Fruit fly (Drosophila melanogaster) Kc167 (cell line): ENCODE measurements around the gene CycD.

Experiments used
- Myc ChIP-seq: fragments of >200 bp; optimal IDR thresholded peaks from 2 replicates; lab custom pipeline; 2017; ENCODE audit warnings: missing external identifiers
- Sin3A ChIP-seq: fragments of >200 bp; optimal IDR thresholded peaks from 2 replicates; lab custom pipeline; 2018; ENCODE audit warnings: missing external identifiers
- h ChIP-seq: fragments of >200 bp; optimal IDR thresholded peaks from 3 replicates; lab custom pipeline; 2018; ENCODE audit warnings: missing external identifiers
- insv ChIP-seq: fragments of >200 bp; optimal IDR thresholded peaks from 3 replicates; lab custom pipeline; 2018; ENCODE audit warnings: missing external identifiers
- psq ChIP-seq: fragments of >200 bp; optimal IDR thresholded peaks from 2 replicates; lab custom pipeline; 2017; ENCODE audit warnings: missing external identifiers
- ttk ChIP-seq: sonication (Bioruptor generic); optimal IDR thresholded peaks from 2 replicates; lab custom pipeline; 2017; ENCODE audit warnings: missing external identifiers

dm6 chrX:15889780-15890608, 19.5 kb downstream of the CycD start, which contains the start of the genes MSBP and CG15916:
- TF ChIP-seq h (lab: Kevin White, UChicago): no peak
- no peak for TF ChIP-seq psq (lab: Kevin White, UChicago)
- no peak for TF ChIP-seq insv
- TF ChIP-seq Myc (lab: Kevin White, UChicago): no peak
- no peak for TF ChIP-seq Sin3A (lab: Kevin White, UChicago)
- no peak for TF ChIP-seq ttk (lab: Kevin White, UChicago)
